Worm (Caenorhabditis elegans) whole organism, late embryonic: ENCODE data around the gene T01B7.5.

ENCODE experiments used
- C08G9.2 ChIP-seq: sonication (generic microtip); optimal IDR thresholded peaks from 2 replicates; lab custom pipeline; 2016; ENCODE audit warnings: mild to moderate bottlenecking, missing genetic modification characterization, moderate library complexity, missing compliant biosample characterization
- F13H6.1 ChIP-seq: sonication (generic microtip); optimal IDR thresholded peaks from 2 replicates; lab custom pipeline; 2016; ENCODE audit warnings: missing genetic modification characterization, missing compliant biosample characterization
- K02D7.2 ChIP-seq: sonication (generic microtip); optimal IDR thresholded peaks from 2 replicates; lab custom pipeline; 2017; ENCODE audit warnings: mild to moderate bottlenecking, missing genetic modification characterization, missing compliant biosample characterization
- T23F11.4 ChIP-seq: fragments of 200-800 bp; sonication (Bioruptor generic); optimal IDR thresholded peaks from 2 replicates; lab custom pipeline; 2018; ENCODE audit warnings: mild to moderate bottlenecking, missing genetic modification characterization, missing compliant biosample characterization
- Y22D7AL.16 ChIP-seq: sonication (generic microtip); optimal IDR thresholded peaks from 2 replicates; lab custom pipeline; 2016; ENCODE audit warnings: missing genetic modification characterization, missing compliant biosample characterization
- ceh-18 ChIP-seq: sonication (generic microtip); optimal IDR thresholded peaks from 2 replicates; lab custom pipeline; 2016; ENCODE audit warnings: missing genetic modification characterization, missing compliant biosample characterization
- ceh-19 ChIP-seq: fragments of 200-800 bp; sonication (Bioruptor generic); optimal IDR thresholded peaks from 2 replicates; lab custom pipeline; 2018; ENCODE audit warnings: mild to moderate bottlenecking, missing genetic modification characterization, missing compliant biosample characterization
- ceh-22 ChIP-seq: sonication (generic microtip); optimal IDR thresholded peaks from 2 replicates; lab custom pipeline; 2017; ENCODE audit warnings: missing biosample characterization, missing genetic modification characterization
- ceh-45 ChIP-seq: fragments of 200-800 bp; sonication (Bioruptor generic); IDR thresholded peaks from 2 replicates; pipeline ENCODE4 v1.3.6; 2022; ENCODE audit warnings: missing genetic modification reagents, missing genetic modification characterization, missing compliant biosample characterization
- ceh-48 ChIP-seq: sonication (generic microtip); optimal IDR thresholded peaks from 2 replicates; lab custom pipeline; 2016; ENCODE audit warnings: missing genetic modification characterization, inconsistent platforms, missing compliant biosample characterization
- ceh-9 ChIP-seq: sonication (generic microtip); optimal IDR thresholded peaks from 2 replicates; lab custom pipeline; 2016; ENCODE audit warnings: mild to moderate bottlenecking, missing genetic modification characterization, inconsistent platforms, missing compliant biosample characterization
- che-1 ChIP-seq: sonication (generic microtip); optimal IDR thresholded peaks from 2 replicates; lab custom pipeline; 2016; ENCODE audit warnings: mild to moderate bottlenecking, missing genetic modification characterization, missing compliant biosample characterization
- dve-1 ChIP-seq: sonication (generic microtip); optimal IDR thresholded peaks from 2 replicates; lab custom pipeline; 2017; ENCODE audit warnings: antibody characterized with exemption, mild to moderate bottlenecking, missing genetic modification characterization, missing compliant biosample characterization
- ets-4 ChIP-seq: sonication (generic microtip); optimal IDR thresholded peaks from 2 replicates; lab custom pipeline; 2016; ENCODE audit warnings: missing genetic modification characterization, missing compliant biosample characterization
- fax-1 ChIP-seq: sonication (generic microtip); optimal IDR thresholded peaks from 2 replicates; lab custom pipeline; 2016; ENCODE audit warnings: missing genotype, missing genetic modification characterization, missing compliant biosample characterization
- gmeb-2 ChIP-seq: sonication (generic microtip); optimal IDR thresholded peaks from 2 replicates; lab custom pipeline; 2016; ENCODE audit warnings: missing genetic modification characterization, inconsistent platforms, missing compliant biosample characterization
- hlh-15 ChIP-seq: sonication (generic microtip); optimal IDR thresholded peaks from 2 replicates; lab custom pipeline; 2016; ENCODE audit warnings: missing genetic modification characterization, missing compliant biosample characterization
- hlh-30 ChIP-seq: sonication (generic microtip); optimal IDR thresholded peaks from 2 replicates; lab custom pipeline; 2017; ENCODE audit warnings: antibody characterized with exemption, missing genetic modification characterization, missing compliant biosample characterization; ENCODE audit not compliant: insufficient read depth
- hlh-8 ChIP-seq: sonication (generic microtip); optimal IDR thresholded peaks from 2 replicates; lab custom pipeline; 2016; ENCODE audit warnings: missing genotype, missing genetic modification characterization, missing compliant biosample characterization
- lin-11 ChIP-seq: fragments of 200-800 bp; sonication (Bioruptor generic); optimal IDR thresholded peaks from 2 replicates; lab custom pipeline; 2018; ENCODE audit warnings: mild to moderate bottlenecking, missing genetic modification characterization, missing compliant biosample characterization
- nfya-1 ChIP-seq: sonication (generic microtip); optimal IDR thresholded peaks from 2 replicates; lab custom pipeline; 2017; ENCODE audit warnings: missing genetic modification characterization, mild to moderate bottlenecking, missing compliant biosample characterization, antibody characterized with exemption, moderate library complexity
- nhr-11 ChIP-seq: fragments of 150-350 bp; optimal IDR thresholded peaks from 2 replicates; lab custom pipeline; 2014; ENCODE audit warnings: missing biosample characterization, missing genetic modification characterization
- nhr-232 ChIP-seq: sonication (generic microtip); optimal IDR thresholded peaks from 2 replicates; lab custom pipeline; 2016; ENCODE audit warnings: missing genetic modification characterization, missing compliant biosample characterization
- odd-2 ChIP-seq: sonication (generic microtip); optimal IDR thresholded peaks from 2 replicates; lab custom pipeline; 2017; ENCODE audit warnings: antibody characterized with exemption, mild to moderate bottlenecking, missing genetic modification characterization, missing compliant biosample characterization
- pag-3 ChIP-seq: sonication (generic microtip); optimal IDR thresholded peaks from 2 replicates; lab custom pipeline; 2016; ENCODE audit warnings: missing compliant biosample characterization, missing genetic modification characterization, borderline replicate concordance
- pax-1 ChIP-seq: fragments of 150-350 bp; optimal IDR thresholded peaks from 2 replicates; lab custom pipeline; 2014; ENCODE audit warnings: missing biosample characterization, missing genetic modification characterization
- pha-2 ChIP-seq: sonication (generic microtip); optimal IDR thresholded peaks from 2 replicates; lab custom pipeline; 2017; ENCODE audit warnings: mild to moderate bottlenecking, missing genetic modification characterization, missing compliant biosample characterization
- pha-4 ChIP-seq: fragments of 150-350 bp; optimal IDR thresholded peaks from 2 replicates; lab custom pipeline; 2018; ENCODE audit warnings: missing biosample characterization, missing genetic modification reagents, missing genetic modification characterization
- pros-1 ChIP-seq: fragments of 150-350 bp; optimal IDR thresholded peaks from 2 replicates; lab custom pipeline; 2014; ENCODE audit warnings: missing biosample characterization, missing genetic modification reagents, missing genetic modification characterization
- ref-2 ChIP-seq: sonication (generic microtip); optimal IDR thresholded peaks from 2 replicates; lab custom pipeline; 2016; ENCODE audit warnings: missing genetic modification characterization, missing compliant biosample characterization
- rnt-1 ChIP-seq: sonication (generic microtip); optimal IDR thresholded peaks from 2 replicates; lab custom pipeline; 2016; ENCODE audit warnings: missing genetic modification characterization, missing compliant biosample characterization
- syd-9 ChIP-seq: sonication (generic microtip); optimal IDR thresholded peaks from 2 replicates; lab custom pipeline; 2016; ENCODE audit warnings: mild to moderate bottlenecking, missing genetic modification characterization, moderate library complexity, missing compliant biosample characterization
- tbx-7 ChIP-seq: sonication (generic microtip); optimal IDR thresholded peaks from 2 replicates; lab custom pipeline; 2016; ENCODE audit warnings: missing genotype, missing genetic modification characterization, missing compliant biosample characterization
- unc-3 ChIP-seq, 2 experiments: fragments of 200-800 bp in 1 of 2; sonication (Bioruptor generic) in 1 of 2; sonication (generic microtip) in 1 of 2; conservative IDR thresholded peaks in 1 of 2; optimal IDR thresholded peaks in 1 of 2; 2 replicates each; pipeline versions ENCODE4 v1.3.6 to Lab custom; 2016 to 2022; ENCODE audit warnings: missing compliant biosample characterization in 2 of 2, missing genetic modification characterization in 2 of 2, missing genetic modification reagents in 1 of 2
- unc-42 ChIP-seq: sonication (generic microtip); optimal IDR thresholded peaks from 2 replicates; lab custom pipeline; 2016; ENCODE audit warnings: missing genotype, missing genetic modification characterization, missing compliant biosample characterization
- unc-86 ChIP-seq: sonication (generic microtip); optimal IDR thresholded peaks from 2 replicates; lab custom pipeline; 2016; ENCODE audit warnings: missing genetic modification characterization, missing compliant biosample characterization
- ztf-16 ChIP-seq: sonication (generic microtip); optimal IDR thresholded peaks from 2 replicates; lab custom pipeline; 2017; ENCODE audit warnings: missing genetic modification characterization, missing compliant biosample characterization

T01B7.5 gene

DNA sequence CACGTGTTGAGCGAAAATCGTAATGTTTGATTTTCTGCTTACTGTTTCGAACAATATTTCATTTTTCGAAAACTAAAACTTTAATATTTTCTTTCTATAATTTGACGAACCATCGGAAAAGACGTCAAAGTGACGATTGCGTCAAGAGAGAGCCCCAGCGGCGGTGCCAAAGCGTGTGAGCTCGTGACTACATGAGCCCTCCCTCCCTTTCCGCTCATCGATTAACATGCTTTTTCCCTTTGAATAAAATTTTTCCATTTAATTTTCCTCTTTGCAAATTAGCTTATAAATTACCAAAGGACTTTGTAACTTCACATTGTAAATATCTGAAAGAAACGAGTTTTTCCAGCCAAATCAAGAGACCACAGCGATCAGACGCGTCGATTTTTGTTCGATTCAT, 26.3 kb downstream of the T01B7.5 start:
- TF ChIP-seq T23F11.4 (GFP tag; lab: Kevin White, UChicago), result no peak
- TF ChIP-seq pag-3, result no peak
- no peak for TF ChIP-seq Y22D7AL.16 (tag; lab: Kevin White, UChicago)
- TF ChIP-seq unc-42 (tag; lab: Kevin White, UChicago), result peak; percentile 40
- no peak for TF ChIP-seq pha-2 (tag; lab: Kevin White, UChicago)
- TF ChIP-seq gmeb-2 (tag; lab: Kevin White, UChicago), result no peak
- TF ChIP-seq pha-4, result no peak
- no peak for TF ChIP-seq ref-2 (tag; lab: Kevin White, UChicago)
- no peak for TF ChIP-seq tbx-7 (tag; lab: Kevin White, UChicago)
- TF ChIP-seq ceh-48 (tag; lab: Kevin White, UChicago), result peak; percentile 2
- TF ChIP-seq hlh-30 (tag; lab: Kevin White, UChicago), result peak; percentile 25

DNA sequence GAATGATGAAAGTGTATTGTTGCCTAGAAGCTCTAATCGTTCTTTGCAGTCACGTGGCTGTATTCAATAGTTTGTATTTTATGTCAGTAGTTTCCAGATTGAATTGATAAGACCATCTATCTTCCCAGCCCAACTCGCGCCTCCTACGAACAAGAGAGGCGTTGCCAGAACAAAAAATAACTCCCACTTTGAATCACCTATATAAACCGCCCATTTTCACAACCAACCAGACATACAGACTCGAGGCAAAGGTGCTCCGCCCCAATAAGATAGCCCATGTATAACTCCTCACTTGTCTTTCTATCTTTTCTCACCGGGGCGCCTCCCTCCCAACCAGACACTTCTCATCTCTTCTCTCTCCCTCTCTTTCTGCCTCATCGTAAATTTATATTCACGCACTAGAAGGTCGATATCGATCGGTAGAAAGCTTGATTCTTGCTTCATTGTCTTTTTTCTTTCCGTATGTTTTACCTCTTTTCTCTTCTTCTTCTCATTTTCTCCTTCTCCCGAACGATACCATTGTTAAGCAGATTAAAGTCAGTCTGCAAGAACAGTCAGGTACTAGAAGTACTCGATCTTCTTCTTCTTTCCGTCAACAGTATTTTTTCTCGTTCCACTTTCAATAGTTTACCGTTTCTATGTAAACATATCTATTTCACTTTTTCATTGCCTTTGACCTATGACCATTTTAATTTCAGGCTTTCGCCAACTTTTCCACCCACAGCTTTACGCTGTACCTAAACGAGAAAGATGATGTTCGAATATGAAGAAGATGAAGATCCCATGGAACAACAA, 26.9 kb downstream of the T01B7.5 start, which contains the start of gene mak-1:
Gene mak-1 (plus strand): TSS at position 693 of the 795 bp plus-strand sequence.
- TF ChIP-seq hlh-30 (tag; lab: Kevin White, UChicago) (no peak), nfya-1 (tag; lab: Kevin White, UChicago) (peak; percentile 32), C08G9.2 (tag; lab: Kevin White, UChicago) (peak; percentile 41), ceh-18 (tag; lab: Kevin White, UChicago) (peak; percentile 68), odd-2 (tag; lab: Kevin White, UChicago) (no peak), rnt-1 (tag; lab: Kevin White, UChicago) (peak; percentile 4), ceh-19 (GFP tag; lab: Kevin White, UChicago) (no peak)
- TF ChIP-seq, all 69 proteins: peak for 4

DNA sequence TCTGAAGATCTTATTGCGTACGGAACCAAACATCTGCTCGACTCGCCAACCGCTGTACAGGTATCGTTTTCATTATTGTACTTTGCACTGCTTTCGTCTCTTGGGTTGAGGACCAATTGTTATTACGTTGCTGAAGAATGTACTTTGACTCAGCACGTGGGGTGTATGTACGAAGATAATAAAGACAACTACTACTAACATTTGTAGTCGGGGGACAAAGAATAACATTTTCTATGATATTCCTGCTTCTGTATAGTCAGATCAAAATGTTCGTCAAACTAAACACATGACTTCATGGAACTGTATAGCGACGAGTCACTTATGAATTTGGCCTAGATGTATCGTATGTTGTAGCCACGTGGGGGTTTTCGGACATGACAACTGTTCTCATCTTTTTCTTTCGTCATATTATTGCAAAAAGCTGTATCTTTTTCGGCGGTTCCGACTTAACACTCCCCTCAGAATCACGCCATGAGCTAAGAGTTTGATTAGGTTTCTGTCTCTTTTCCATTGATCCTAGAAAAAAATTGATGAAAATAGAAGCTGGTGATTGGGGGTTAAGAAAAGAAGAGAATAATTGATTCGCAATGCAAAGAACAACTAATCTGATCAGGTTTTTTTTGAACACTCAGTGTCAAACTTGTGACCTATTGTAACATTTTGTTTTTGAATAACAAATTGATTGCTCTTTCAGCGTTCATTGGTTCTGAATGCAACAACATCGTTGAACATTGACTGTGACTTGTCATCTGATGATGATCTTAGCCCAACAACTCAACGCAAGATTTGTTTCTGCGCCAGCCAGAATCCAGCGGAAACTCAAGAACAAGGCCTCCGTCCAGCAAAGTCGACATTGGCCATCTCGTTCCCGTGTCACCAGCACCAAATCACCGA, 28.2 kb downstream of the T01B7.5 start:
- no peak for TF ChIP-seq pag-3
- TF ChIP-seq ceh-48 (tag; lab: Kevin White, UChicago), result no peak
- no peak for TF ChIP-seq tbx-7 (tag; lab: Kevin White, UChicago)
- no peak for TF ChIP-seq pax-1 (tag; lab: Kevin White, UChicago)
- TF ChIP-seq ets-4, result no peak
- TF ChIP-seq C08G9.2 (tag; lab: Kevin White, UChicago), result no peak
- no peak for TF ChIP-seq nfya-1 (tag; lab: Kevin White, UChicago)
- no peak for TF ChIP-seq hlh-8 (tag; lab: Kevin White, UChicago)
- TF ChIP-seq unc-42 (tag; lab: Kevin White, UChicago), result no peak
- no peak for TF ChIP-seq hlh-15
- no peak for TF ChIP-seq ztf-16 (tag; lab: Kevin White, UChicago)
- TF ChIP-seq F13H6.1, result no peak
- TF ChIP-seq nhr-11 (tag; lab: Kevin White, UChicago), result no peak
- no peak for TF ChIP-seq pros-1 (tag; lab: Kevin White, UChicago)

- TF ChIP-seq ceh-19 (GFP tag; lab: Kevin White, UChicago), result no peak
- TF ChIP-seq syd-9, result no peak
- TF ChIP-seq che-1 (tag; lab: Kevin White, UChicago), result no peak
These were observed 29.0 kb downstream of the T01B7.5 start for ce11 chrII:8745449-8746297.

DNA sequence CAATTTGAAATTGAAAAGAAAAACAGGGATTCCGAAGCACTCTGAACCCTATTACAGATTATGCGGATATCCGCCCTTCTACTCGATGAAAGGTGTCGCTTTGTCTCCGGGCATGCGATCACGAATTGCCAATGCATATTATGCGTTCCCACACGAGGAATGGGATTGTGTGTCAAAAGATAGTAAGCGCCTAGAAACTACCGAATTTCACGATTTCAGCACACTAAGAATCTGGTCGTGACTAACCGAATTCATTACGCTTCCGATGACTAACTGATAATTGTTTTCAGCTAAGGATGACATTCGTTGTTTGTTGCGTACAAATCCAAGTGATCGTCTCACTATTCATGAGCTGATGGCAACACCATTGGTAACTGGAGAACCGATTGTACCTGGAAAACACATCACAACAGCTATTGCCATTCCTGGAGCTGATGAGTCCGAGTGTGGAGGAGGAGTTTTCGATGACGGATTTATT, 29.7 kb downstream of the T01B7.5 start:
- TF ChIP-seq K02D7.2 (tag; lab: Kevin White, UChicago), result no peak
- no peak for TF ChIP-seq hlh-15
- TF ChIP-seq ceh-22 (tag; lab: Kevin White, UChicago), result no peak
- TF ChIP-seq ceh-9 (tag; lab: Kevin White, UChicago), result no peak
- TF ChIP-seq nhr-232 (tag; lab: Kevin White, UChicago), result no peak
- no peak for TF ChIP-seq dve-1 (tag; lab: Kevin White, UChicago)
- no peak for TF ChIP-seq unc-86 (tag; lab: Kevin White, UChicago)
- no peak for TF ChIP-seq fax-1 (tag; lab: Kevin White, UChicago)
- TF ChIP-seq ceh-45 (GFP tag; lab: Robert Waterston, UW), result no peak
- TF ChIP-seq unc-3 (GFP tag; conservative IDR thresholded peaks at IDR 0.05; lab: Robert Waterston, UW), result no peak
- TF ChIP-seq unc-3 (tag; optimal IDR thresholded peaks at IDR 0.05; lab: Kevin White, UChicago), result no peak
- no peak for TF ChIP-seq lin-11 (tag; lab: Kevin White, UChicago)
- no peak for TF ChIP-seq nhr-11 (tag; lab: Kevin White, UChicago)
- no peak for TF ChIP-seq pha-2 (tag; lab: Kevin White, UChicago)
- no peak for TF ChIP-seq ceh-19 (GFP tag; lab: Kevin White, UChicago)
